Fruit fly (Drosophila melanogaster) whole organism, embryonic: ENCODE measurements around the gene CG17139.

Experiments
- ATbp ChIP-seq: fragments of 200-800 bp; sonication (Bioruptor generic); optimal IDR thresholded peaks from 2 replicates; lab custom pipeline; 2017; ENCODE audit warnings: missing biosample characterization, mild to moderate bottlenecking, missing genetic modification characterization, missing genetic modification reagents
- BtbVII ChIP-seq: fragments of 200-800 bp; sonication (Bioruptor generic); optimal IDR thresholded peaks from 3 replicates; lab custom pipeline; 2017; ENCODE audit warnings: missing biosample characterization, mild to moderate bottlenecking, missing genetic modification characterization
- CG10543 ChIP-seq: fragments of 200-800 bp; sonication (Bioruptor generic); optimal IDR thresholded peaks from 3 replicates; lab custom pipeline; 2017; ENCODE audit warnings: missing biosample characterization, mild to moderate bottlenecking, missing genetic modification characterization, moderate library complexity
- CG11695 ChIP-seq: fragments of 200-800 bp; sonication (Bioruptor generic); IDR thresholded peaks from 3 replicates; pipeline ENCODE4 v1.3.6; 2022; ENCODE audit warnings: missing biosample characterization, missing genetic modification characterization
- CG11696 ChIP-seq: fragments of 200-800 bp; sonication (Bioruptor generic); IDR thresholded peaks from 2 replicates; pipeline ENCODE4 v1.3.6; 2022; ENCODE audit warnings: missing biosample characterization, missing genetic modification characterization
- CG12071 ChIP-seq: fragments of 200-800 bp; sonication (Bioruptor generic); optimal IDR thresholded peaks from 3 replicates; lab custom pipeline; 2018; ENCODE audit warnings: missing biosample characterization, mild to moderate bottlenecking, missing genetic modification characterization
- CG12155 ChIP-seq: fragments of 200-800 bp; sonication (Bioruptor generic); optimal IDR thresholded peaks from 3 replicates; lab custom pipeline; 2016; ENCODE audit warnings: missing biosample characterization, missing genetic modification characterization
- CG13296 ChIP-seq: fragments of 200-800 bp; sonication (Bioruptor generic); optimal IDR thresholded peaks from 3 replicates; lab custom pipeline; 2018; ENCODE audit warnings: missing biosample characterization, mild to moderate bottlenecking, missing genetic modification characterization
- CG14050 ChIP-seq: fragments of 200-800 bp; sonication (Bioruptor generic); IDR thresholded peaks from 3 replicates; pipeline ENCODE4 v1.3.6; 2022; ENCODE audit warnings: missing biosample characterization, missing genetic modification characterization
- CG14710 ChIP-seq: fragments of 200-800 bp; sonication (Bioruptor generic); optimal IDR thresholded peaks from 3 replicates; lab custom pipeline; 2019; ENCODE audit warnings: missing biosample characterization, mild to moderate bottlenecking, missing genetic modification characterization, moderate library complexity
- CG15514 ChIP-seq: fragments of 200-800 bp; sonication (Bioruptor generic); optimal IDR thresholded peaks from 3 replicates; lab custom pipeline; 2017; ENCODE audit warnings: missing biosample characterization, missing genetic modification characterization, mild to moderate bottlenecking, moderate library complexity, missing genetic modification reagents
- CG17186 ChIP-seq: fragments of 200-800 bp; sonication (Bioruptor generic); optimal IDR thresholded peaks from 3 replicates; lab custom pipeline; 2017; ENCODE audit warnings: missing biosample characterization, missing genetic modification reagents, missing genetic modification characterization
- CG18599 ChIP-seq: fragments of 200-800 bp; sonication (Bioruptor generic); optimal IDR thresholded peaks from 3 replicates; lab custom pipeline; 2017; ENCODE audit warnings: missing biosample characterization, missing genetic modification characterization, mild to moderate bottlenecking, moderate library complexity, missing genetic modification reagents
- CG18764 ChIP-seq: fragments of 200-800 bp; sonication (Bioruptor generic); optimal IDR thresholded peaks from 3 replicates; lab custom pipeline; 2016; ENCODE audit warnings: missing biosample characterization, missing genetic modification characterization
- CG2116 ChIP-seq: fragments of 200-800 bp; sonication (Bioruptor generic); optimal IDR thresholded peaks from 3 replicates; lab custom pipeline; 2018; ENCODE audit warnings: missing biosample characterization, mild to moderate bottlenecking, missing genetic modification characterization
- CG4854 ChIP-seq: fragments of 200-800 bp; sonication (Bioruptor generic); optimal IDR thresholded peaks from 2 replicates; lab custom pipeline; 2016; ENCODE audit warnings: missing biosample characterization, missing genetic modification characterization, inconsistent platforms
- CG8388 ChIP-seq: fragments of 200-800 bp; sonication (Bioruptor generic); optimal IDR thresholded peaks from 2 replicates; lab custom pipeline; 2019; ENCODE audit warnings: missing biosample characterization, mild to moderate bottlenecking, missing genetic modification characterization, moderate library complexity
- CG8765 ChIP-seq: fragments of 200-800 bp; sonication (Bioruptor generic); IDR thresholded peaks from 2 replicates; pipeline ENCODE4 v1.3.6; 2022; ENCODE audit warnings: missing biosample characterization, missing genetic modification characterization
- Chrac-16 ChIP-seq: fragments of 200-800 bp; sonication (Bioruptor generic); optimal IDR thresholded peaks from 3 replicates; lab custom pipeline; 2016; ENCODE audit warnings: missing biosample characterization, missing genetic modification characterization
- Dad ChIP-seq: fragments of 200-800 bp; sonication (Bioruptor generic); optimal IDR thresholded peaks from 3 replicates; lab custom pipeline; 2016; ENCODE audit warnings: missing biosample characterization, missing genetic modification characterization
- Doc2 ChIP-seq: fragments of 200-800 bp; sonication (Bioruptor generic); IDR thresholded peaks from 2 replicates; pipeline ENCODE4 v1.3.6; 2022; ENCODE audit warnings: missing biosample characterization, missing genetic modification characterization
- HLH3B ChIP-seq: fragments of 200-800 bp; sonication (Bioruptor generic); IDR thresholded peaks from 2 replicates; pipeline ENCODE4 v1.3.6; 2022; ENCODE audit warnings: missing biosample characterization, missing genetic modification characterization
- HLHmδ ChIP-seq: fragments of 200-800 bp; sonication (Bioruptor generic); optimal IDR thresholded peaks from 2 replicates; lab custom pipeline; 2018; ENCODE audit warnings: missing biosample characterization, mild to moderate bottlenecking, missing genetic modification characterization, moderate library complexity
- Hey ChIP-seq: fragments of 200-800 bp; sonication (Bioruptor generic); optimal IDR thresholded peaks from 3 replicates; lab custom pipeline; 2018; ENCODE audit warnings: missing biosample characterization, mild to moderate bottlenecking, missing genetic modification characterization
- Meics ChIP-seq: fragments of 200-800 bp; sonication (Bioruptor generic); optimal IDR thresholded peaks from 2 replicates; lab custom pipeline; 2017; ENCODE audit warnings: missing biosample characterization, mild to moderate bottlenecking, missing genetic modification characterization
- Poxn ChIP-seq: fragments of 200-800 bp; sonication (Bioruptor generic); IDR thresholded peaks from 2 replicates; pipeline ENCODE4 v1.3.6; 2022; ENCODE audit warnings: missing biosample characterization, missing genetic modification characterization
- Ptx1 ChIP-seq: fragments of 200-800 bp; sonication (Bioruptor generic); IDR thresholded peaks from 2 replicates; pipeline ENCODE4 v1.3.6; 2022; ENCODE audit warnings: missing biosample characterization, missing genetic modification characterization
- Sin3A ChIP-seq: fragments of >200 bp; optimal IDR thresholded peaks from 2 replicates; lab custom pipeline; 2018
- Sox100B ChIP-seq: fragments of 200-800 bp; sonication (Bioruptor generic); optimal IDR thresholded peaks from 3 replicates; lab custom pipeline; 2018; ENCODE audit warnings: missing biosample characterization, mild to moderate bottlenecking, missing genetic modification characterization
- cad ChIP-seq: fragments of >200 bp; optimal IDR thresholded peaks from 2 replicates; lab custom pipeline; 2017; ENCODE audit warnings: missing biosample characterization, missing genetic modification characterization
- ci ChIP-seq: fragments of 200-800 bp; sonication (Bioruptor generic); IDR thresholded peaks from 3 replicates; pipeline ENCODE4 v1.3.6; 2022; ENCODE audit warnings: missing biosample characterization, missing genetic modification characterization
- crol ChIP-seq: fragments of 200-800 bp; sonication (Bioruptor generic); IDR thresholded peaks from 2 replicates; pipeline ENCODE4 v1.3.6; 2022; ENCODE audit warnings: missing biosample characterization, missing genetic modification characterization
- dan ChIP-seq: fragments of 200-800 bp; sonication (Bioruptor generic); IDR thresholded peaks from 2 replicates; pipeline ENCODE4 v1.3.6; 2022; ENCODE audit warnings: missing biosample characterization, missing genetic modification characterization
- dm ChIP-seq: fragments of 200-800 bp; sonication (Bioruptor generic); optimal IDR thresholded peaks from 3 replicates; lab custom pipeline; 2016; ENCODE audit warnings: missing biosample characterization, missing genetic modification characterization
- fu2 ChIP-seq: fragments of 200-800 bp; sonication (Bioruptor generic); optimal IDR thresholded peaks from 2 replicates; lab custom pipeline; 2016; ENCODE audit warnings: missing biosample characterization, missing genetic modification characterization
- gcm2 ChIP-seq: fragments of 200-800 bp; sonication (Bioruptor generic); optimal IDR thresholded peaks from 2 replicates; lab custom pipeline; 2016; ENCODE audit warnings: missing biosample characterization, missing genetic modification characterization
- gt ChIP-seq: fragments of 200-800 bp; sonication (Bioruptor generic); IDR thresholded peaks from 2 replicates; pipeline ENCODE4 v1.3.6; 2022; ENCODE audit warnings: missing biosample characterization, missing genetic modification characterization
- jigr1 ChIP-seq: fragments of 200-800 bp; sonication (Bioruptor generic); IDR thresholded peaks from 3 replicates; pipeline ENCODE4 v1.3.6; 2022; ENCODE audit warnings: missing biosample characterization, missing genetic modification characterization
- knrl ChIP-seq: fragments of 200-800 bp; sonication (Bioruptor generic); IDR thresholded peaks from 3 replicates; pipeline ENCODE4 v1.3.6; 2022; ENCODE audit warnings: missing biosample characterization, missing genetic modification characterization; ENCODE audit not compliant: partially characterized antibody
- pan ChIP-seq, 4 experiments: fragments of >200 bp in 3 of 4; fragments of 200-800 bp in 1 of 4; sonication (Bioruptor generic) in 1 of 4; optimal IDR thresholded peaks in 3 of 4; IDR thresholded peaks in 1 of 4; 2 replicates each; pipeline versions ENCODE4 v1.3.6 to Lab custom; 2017 to 2022; ENCODE audit warnings: missing biosample characterization in 2 of 4, missing genetic modification characterization in 2 of 4, mixed read lengths in 1 of 4
- pb ChIP-seq: fragments of 200-800 bp; sonication (Bioruptor generic); optimal IDR thresholded peaks from 3 replicates; lab custom pipeline; 2016; ENCODE audit warnings: missing biosample characterization, missing genetic modification characterization
- phol ChIP-seq: fragments of 200-800 bp; sonication (Bioruptor generic); optimal IDR thresholded peaks from 3 replicates; lab custom pipeline; 2018; ENCODE audit warnings: missing biosample characterization, mild to moderate bottlenecking, missing genetic modification characterization, moderate library complexity
- pzg ChIP-seq: fragments of 200-800 bp; sonication (Bioruptor generic); optimal IDR thresholded peaks from 3 replicates; lab custom pipeline; 2018; ENCODE audit warnings: missing biosample characterization, mild to moderate bottlenecking, missing genetic modification characterization, moderate library complexity
- sd ChIP-seq: fragments of 200-800 bp; sonication (Bioruptor generic); optimal IDR thresholded peaks from 3 replicates; lab custom pipeline; 2018; ENCODE audit warnings: missing biosample characterization, mild to moderate bottlenecking, missing genetic modification characterization, moderate library complexity
- seq ChIP-seq: fragments of 200-800 bp; sonication (Bioruptor generic); IDR thresholded peaks from 2 replicates; pipeline ENCODE4 v1.3.6; 2022; ENCODE audit warnings: missing biosample characterization, missing genetic modification characterization
- so ChIP-seq: fragments of 200-800 bp; sonication (Bioruptor generic); IDR thresholded peaks from 3 replicates; pipeline ENCODE4 v1.3.6; 2022; ENCODE audit warnings: missing biosample characterization, missing genetic modification characterization
- sob ChIP-seq: fragments of 200-800 bp; sonication (Bioruptor generic); IDR thresholded peaks from 2 replicates; pipeline ENCODE4 v1.3.6; 2022; ENCODE audit warnings: missing biosample characterization, missing genetic modification characterization
- stc ChIP-seq: fragments of 200-800 bp; sonication (Bioruptor generic); IDR thresholded peaks from 2 replicates; pipeline ENCODE4 v1.3.6; 2022; ENCODE audit warnings: missing biosample characterization, missing genetic modification characterization
- tna ChIP-seq: fragments of 200-800 bp; sonication (Bioruptor generic); IDR thresholded peaks from 2 replicates; pipeline ENCODE4 v1.3.6; 2022; ENCODE audit warnings: missing biosample characterization, missing genetic modification characterization; ENCODE audit not compliant: partially characterized antibody

The CG17139 gene

dm6 chr2L:10849511-10850191 is 4.2 kb upstream of the CG17139 start, which contains the start of gene SmydA-3 (continued):
- TF ChIP-seq pan (optimal IDR thresholded peaks at IDR 0.05; lab: Kevin White, UChicago) = no peak
- peak in 1 of 2 experiments; percentile 38 for TF ChIP-seq pan (GFP tag; optimal IDR thresholded peaks at IDR 0.05 in 1 of 2, IDR thresholded peaks at IDR 0.05 in 1 of 2)
- TF ChIP-seq pb = no peak
- peak; percentile 34; the same call in 1 of the 2 replicates for TF ChIP-seq seq (GFP tag; lab: Robert Waterston, UW)
- no peak for TF ChIP-seq CG8765 (GFP tag; lab: Robert Waterston, UW)
- TF ChIP-seq Sin3A (lab: Kevin White, UChicago) = no peak
- TF ChIP-seq CG12071 (GFP tag; lab: Kevin White, UChicago) = no peak
- no peak for TF ChIP-seq CG2116 (GFP tag; lab: Kevin White, UChicago)
- TF ChIP-seq sd (tag; lab: Kevin White, UChicago) = peak; percentile 62
- peak; percentile 14 for TF ChIP-seq CG15514 (GFP tag; lab: Kevin White, UChicago)
- no peak for TF ChIP-seq gt
- 0 out of 2 replicates have a peak, but pooled peaks have one; percentile 30 for TF ChIP-seq crol (GFP tag; lab: Robert Waterston, UW)
- no peak for TF ChIP-seq Chrac-16 (GFP tag; lab: Kevin White, UChicago)
- TF ChIP-seq phol (tag; lab: Kevin White, UChicago) = peak; percentile 31
- TF ChIP-seq knrl (GFP tag; lab: Robert Waterston, UW) = no peak
- no peak for TF ChIP-seq CG13296
- TF ChIP-seq Ptx1 (GFP tag; lab: Robert Waterston, UW) = peak; percentile 20; the same call in 1 of the 2 replicates
- TF ChIP-seq fu2 (GFP tag; lab: Kevin White, UChicago) = no peak
- no peak for TF ChIP-seq CG14710
- no peak for TF ChIP-seq HLHmδ (GFP tag; lab: Kevin White, UChicago)
- 0 out of 3 replicates have a peak, but pooled peaks have one; percentile 10 for TF ChIP-seq CG14050 (GFP tag; lab: Robert Waterston, UW)
- no peak for TF ChIP-seq Sox100B (GFP tag; lab: Kevin White, UChicago)
- TF ChIP-seq Poxn (GFP tag; lab: Robert Waterston, UW) = no peak
- no peak for TF ChIP-seq gcm2
- TF ChIP-seq tna (GFP tag; lab: Robert Waterston, UW) = no peak
- no peak for TF ChIP-seq Dad (GFP tag; lab: Kevin White, UChicago)
- 0 out of 2 replicates have a peak, but pooled peaks have one; percentile 14 for TF ChIP-seq HLH3B (GFP tag; lab: Robert Waterston, UW)
- no peak for TF ChIP-seq dm
- no peak for TF ChIP-seq CG18764 (GFP tag; lab: Kevin White, UChicago)
- no peak for TF ChIP-seq Hey (tag; lab: Kevin White, UChicago)
- TF ChIP-seq Meics (GFP tag; lab: Kevin White, UChicago) = peak; percentile 44
- peak; percentile 19 for TF ChIP-seq CG12155
- TF ChIP-seq Doc2 = no peak
- TF ChIP-seq stc (GFP tag; lab: Robert Waterston, UW) = peak; percentile 44; the same call in 1 of the 2 replicates
- TF ChIP-seq CG4854 = no peak
- TF ChIP-seq CG11696 (GFP tag; lab: Robert Waterston, UW) = peak; percentile 78
- 0 out of 2 replicates have a peak, but pooled peaks have one; percentile 27 for TF ChIP-seq sob (GFP tag; lab: Robert Waterston, UW)
- peak; percentile 63; the same call in 1 of the 3 replicates for TF ChIP-seq CG11695 (GFP tag; lab: Robert Waterston, UW)
- no peak for TF ChIP-seq jigr1 (GFP tag; lab: Robert Waterston, UW)
- no peak for TF ChIP-seq CG18599
- no peak for TF ChIP-seq CG17186 (GFP tag; lab: Kevin White, UChicago)
- no peak for TF ChIP-seq pzg (GFP tag; lab: Kevin White, UChicago)
- TF ChIP-seq so (GFP tag; lab: Robert Waterston, UW) = peak; percentile 47; the same call in 1 of the 3 replicates
- TF ChIP-seq cad (GFP tag; lab: Kevin White, UChicago) = no peak
- peak; percentile 26 for TF ChIP-seq BtbVII (GFP tag; lab: Kevin White, UChicago)
- peak; percentile 2 for TF ChIP-seq CG8388
- peak; percentile 7 for TF ChIP-seq ATbp (GFP tag; lab: Kevin White, UChicago)
- TF ChIP-seq dan = no peak
- TF ChIP-seq CG10543 (GFP tag; lab: Kevin White, UChicago) = peak; percentile 25
- TF ChIP-seq ci (GFP tag; lab: Robert Waterston, UW) = peak; percentile 47; the same call in 1 of the 3 replicates
